Worm (Caenorhabditis elegans) whole organism, midembryonic: ENCODE measurements around the gene zmp-5.

ENCODE experiments used
- T22C8.4 ChIP-seq: fragments of 200-800 bp; sonication (Bioruptor generic); IDR thresholded peaks from 2 replicates; pipeline ENCODE4 v1.3.6; 2022; ENCODE audit warnings: missing genetic modification characterization, missing compliant biosample characterization
- flt-1 ChIP-seq: fragments of 200-800 bp; sonication (Bioruptor generic); IDR thresholded peaks from 2 replicates; pipeline ENCODE4 v1.3.6; 2022; ENCODE audit warnings: missing genetic modification characterization, missing compliant biosample characterization
- klf-2 ChIP-seq: fragments of 200-800 bp; sonication (Bioruptor generic); conservative IDR thresholded peaks from 2 replicates; pipeline ENCODE4 v1.3.6; 2022; ENCODE audit warnings: missing genetic modification reagents, missing genetic modification characterization, missing compliant biosample characterization
- ref-1 ChIP-seq: fragments of 200-800 bp; sonication (Bioruptor generic); conservative IDR thresholded peaks from 2 replicates; pipeline ENCODE4 v1.3.6; 2022; ENCODE audit warnings: missing genetic modification reagents, missing genetic modification characterization, missing compliant biosample characterization
- tab-1 ChIP-seq: fragments of 200-800 bp; sonication (Bioruptor generic); IDR thresholded peaks from 2 replicates; pipeline ENCODE4 v1.3.6; 2022; ENCODE audit warnings: missing genetic modification characterization, missing compliant biosample characterization
- ztf-23 ChIP-seq: fragments of 200-800 bp; sonication (Bioruptor generic); IDR thresholded peaks from 2 replicates; pipeline ENCODE4 v1.3.6; 2022; ENCODE audit warnings: missing genetic modification reagents, missing genetic modification characterization, missing compliant biosample characterization
- ztf-29 ChIP-seq: fragments of 200-800 bp; sonication (Bioruptor generic); IDR thresholded peaks from 2 replicates; pipeline ENCODE4 v1.3.6; 2022; ENCODE audit warnings: missing genetic modification reagents, missing genetic modification characterization, missing compliant biosample characterization

DNA sequence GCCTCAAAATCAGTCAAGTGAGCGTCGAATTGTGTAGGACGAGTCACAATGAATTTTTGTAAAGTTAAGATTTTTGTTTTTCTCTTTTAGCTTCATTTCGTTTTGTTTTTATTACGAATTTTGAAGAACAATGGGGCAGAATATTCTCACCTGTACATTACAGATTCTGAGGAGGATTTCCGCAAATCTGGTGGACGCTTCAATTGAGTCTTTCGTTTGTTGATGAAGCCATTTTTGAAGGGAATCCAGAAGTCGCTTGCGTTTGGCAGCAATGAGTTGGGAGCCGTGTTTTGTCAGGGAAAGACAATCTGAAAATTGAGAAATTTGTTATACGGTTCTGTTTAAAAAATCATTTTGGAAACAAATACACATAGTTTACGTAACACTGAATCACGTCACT is 17.5 kb downstream of the zmp-5 start:
- no peak for TF ChIP-seq ztf-29
- TF ChIP-seq ztf-23 (GFP tag; lab: Robert Waterston, UW): no peak
- no peak for TF ChIP-seq klf-2 (GFP tag; lab: Robert Waterston, UW)
- TF ChIP-seq flt-1 (GFP tag; lab: Robert Waterston, UW): no peak
- no peak for TF ChIP-seq ref-1 (GFP tag; lab: Robert Waterston, UW)
- TF ChIP-seq T22C8.4 (GFP tag; lab: Robert Waterston, UW): no peak
- no peak for TF ChIP-seq tab-1
